Worm (Caenorhabditis elegans) whole organism, late embryonic: Measurements from ENCODE around the gene F36H9.5.

Experiments
- ama-1 ChIP-seq: fragments of 150-350 bp; optimal IDR thresholded peaks from 2 replicates; lab custom pipeline; 2014
- ceh-9 ChIP-seq: sonication (generic microtip); optimal IDR thresholded peaks from 2 replicates; lab custom pipeline; 2016; ENCODE audit warnings: mild to moderate bottlenecking, missing genetic modification characterization, inconsistent platforms, missing compliant biosample characterization
- dmd-4 ChIP-seq: sonication (generic microtip); optimal IDR thresholded peaks from 2 replicates; lab custom pipeline; 2016; ENCODE audit warnings: borderline replicate concordance, missing genetic modification characterization, missing compliant biosample characterization
- elt-2 ChIP-seq: sonication (generic microtip); optimal IDR thresholded peaks from 2 replicates; lab custom pipeline; 2016; ENCODE audit warnings: missing genetic modification reagents, missing genetic modification characterization, missing compliant biosample characterization
- gmeb-2 ChIP-seq: sonication (generic microtip); optimal IDR thresholded peaks from 2 replicates; lab custom pipeline; 2016; ENCODE audit warnings: missing genetic modification characterization, inconsistent platforms, missing compliant biosample characterization
- hlh-13 ChIP-seq: fragments of 200-800 bp; sonication (Bioruptor generic); optimal IDR thresholded peaks from 2 replicates; lab custom pipeline; 2018; ENCODE audit warnings: mild to moderate bottlenecking, missing genetic modification characterization, missing compliant biosample characterization
- hlh-8 ChIP-seq: sonication (generic microtip); optimal IDR thresholded peaks from 2 replicates; lab custom pipeline; 2016; ENCODE audit warnings: missing genotype, missing genetic modification characterization, missing compliant biosample characterization
- lin-11 ChIP-seq: fragments of 200-800 bp; sonication (Bioruptor generic); optimal IDR thresholded peaks from 2 replicates; lab custom pipeline; 2018; ENCODE audit warnings: mild to moderate bottlenecking, missing genetic modification characterization, missing compliant biosample characterization
- mec-3 ChIP-seq: sonication (generic microtip); optimal IDR thresholded peaks from 2 replicates; lab custom pipeline; 2016; ENCODE audit warnings: borderline replicate concordance, missing genetic modification characterization, missing compliant biosample characterization
- nhr-11 ChIP-seq: fragments of 150-350 bp; optimal IDR thresholded peaks from 2 replicates; lab custom pipeline; 2014; ENCODE audit warnings: missing biosample characterization, missing genetic modification characterization
- odd-2 ChIP-seq: sonication (generic microtip); optimal IDR thresholded peaks from 2 replicates; lab custom pipeline; 2017; ENCODE audit warnings: antibody characterized with exemption, mild to moderate bottlenecking, missing genetic modification characterization, missing compliant biosample characterization
- pha-4 ChIP-seq: fragments of 150-350 bp; optimal IDR thresholded peaks from 2 replicates; lab custom pipeline; 2018; ENCODE audit warnings: missing biosample characterization, missing genetic modification reagents, missing genetic modification characterization
- pqm-1 ChIP-seq: sonication (generic microtip); optimal IDR thresholded peaks from 2 replicates; lab custom pipeline; 2016; ENCODE audit warnings: missing genetic modification characterization, missing compliant biosample characterization

ce11 chrV:1789495-1789894 lies 7.7 kb upstream of the F36H9.5 start:
- TF ChIP-seq lin-11 (no peak), pqm-1 (no peak), dmd-4 (tag; lab: Kevin White, UChicago) (no peak), hlh-8 (tag; lab: Kevin White, UChicago) (no peak), hlh-13 (GFP tag; lab: Kevin White, UChicago) (no peak), elt-2 (no peak), gmeb-2 (tag; lab: Kevin White, UChicago) (no peak), ceh-9 (no peak), nhr-11 (tag; lab: Kevin White, UChicago) (no peak), odd-2 (tag; lab: Kevin White, UChicago) (no peak), mec-3 (tag; lab: Kevin White, UChicago) (no peak), pha-4 (tag; lab: Kevin White, UChicago) (no peak), ama-1 (lab: Kevin White, UChicago) (no peak)
